Worm (Caenorhabditis elegans) whole organism, L4 larva: ENCODE measurements around the gene sdz-27.

Experiments
- Y105C5A.15 ChIP-seq: fragments of 200-800 bp; sonication (Bioruptor generic); IDR thresholded peaks from 2 replicates; pipeline ENCODE4 v1.3.6; 2022; ENCODE audit warnings: missing genetic modification characterization, missing compliant biosample characterization
- Y5F2A.4 ChIP-seq: fragments of 200-800 bp; sonication (Bioruptor generic); optimal IDR thresholded peaks from 2 replicates; lab custom pipeline; 2018; ENCODE audit warnings: mild to moderate bottlenecking, missing genetic modification characterization, missing compliant biosample characterization
- aha-1 ChIP-seq: fragments of 150-350 bp; peaks from one replicate; lab custom pipeline; 2014; ENCODE audit warnings: missing biosample characterization, missing genetic modification characterization
- ama-1 ChIP-seq: fragments of 150-350 bp; optimal IDR thresholded peaks from 2 replicates; lab custom pipeline; 2014; ENCODE audit warnings: inconsistent platforms, mixed read lengths
- arid-1 ChIP-seq: fragments of 200-800 bp; sonication (Bioruptor generic); conservative IDR thresholded peaks from 2 replicates; pipeline ENCODE4 v1.3.6; 2022; ENCODE audit warnings: missing genetic modification reagents, missing genetic modification characterization, missing compliant biosample characterization
- ceh-32 ChIP-seq: sonication (generic microtip); optimal IDR thresholded peaks from 2 replicates; lab custom pipeline; 2016; ENCODE audit warnings: mild to moderate bottlenecking, missing genetic modification characterization, missing compliant biosample characterization; ENCODE audit not compliant: poor library complexity
- ctbp-1 ChIP-seq: fragments of 200-800 bp; sonication (Bioruptor generic); IDR thresholded peaks from 2 replicates; pipeline ENCODE4 v1.3.6; 2022; ENCODE audit warnings: missing genetic modification reagents, missing genetic modification characterization, missing compliant biosample characterization
- daf-16 ChIP-seq, 3 experiments: sonication (generic microtip); optimal IDR thresholded peaks; 2 replicates each; lab custom pipeline; 2016 to 2017; ENCODE audit warnings: missing genetic modification characterization in 3 of 3, missing genetic modification reagents in 3 of 3, mild to moderate bottlenecking in 2 of 3, missing compliant biosample characterization in 2 of 3, missing biosample characterization in 1 of 3, moderate library complexity in 1 of 3
- daf-19 ChIP-seq: fragments of 200-800 bp; sonication (Bioruptor generic); conservative IDR thresholded peaks from 2 replicates; pipeline ENCODE4 v1.3.6; 2022; ENCODE audit warnings: missing genetic modification characterization, missing compliant biosample characterization
- dmd-6 ChIP-seq: fragments of 200-800 bp; sonication (Bioruptor generic); IDR thresholded peaks from 2 replicates; pipeline ENCODE4 v1.3.6; 2022; ENCODE audit warnings: missing genetic modification reagents, missing genetic modification characterization, missing compliant biosample characterization
- dmd-9 ChIP-seq: fragments of 200-800 bp; sonication (Bioruptor generic); IDR thresholded peaks from 2 replicates; pipeline ENCODE4 v1.3.6; 2022; ENCODE audit warnings: missing genetic modification reagents, missing genetic modification characterization, missing compliant biosample characterization
- dpl-1 ChIP-seq: fragments of 150-350 bp; optimal IDR thresholded peaks from 2 replicates; lab custom pipeline; 2014; ENCODE audit warnings: missing biosample characterization, missing genetic modification reagents, missing genetic modification characterization
- dve-1 ChIP-seq: sonication (generic microtip); optimal IDR thresholded peaks from 2 replicates; lab custom pipeline; 2017; ENCODE audit warnings: antibody characterized with exemption, mild to moderate bottlenecking, missing genetic modification characterization, missing compliant biosample characterization; ENCODE audit not compliant: insufficient read depth
- hlh-11 ChIP-seq: fragments of 200-800 bp; sonication (Bioruptor generic); optimal IDR thresholded peaks from 2 replicates; lab custom pipeline; 2018; ENCODE audit warnings: mild to moderate bottlenecking, missing genetic modification characterization, missing compliant biosample characterization
- lin-29 ChIP-seq: fragments of 200-800 bp; sonication (Bioruptor generic); IDR thresholded peaks from 2 replicates; pipeline ENCODE4 v1.3.6; 2022; ENCODE audit warnings: missing genetic modification reagents, missing genetic modification characterization, missing compliant biosample characterization
- lin-38 ChIP-seq: fragments of 200-800 bp; sonication (Bioruptor generic); IDR thresholded peaks from 2 replicates; pipeline ENCODE4 v1.3.6; 2022; ENCODE audit warnings: missing genetic modification reagents, missing genetic modification characterization, missing compliant biosample characterization
- lsy-2 ChIP-seq, 2 experiments: fragments of 150-350 bp in 1 of 2; sonication (generic microtip) in 1 of 2; optimal IDR thresholded peaks; 2 replicates each; lab custom pipeline; 2014 to 2017; ENCODE audit warnings: missing biosample characterization in 2 of 2, missing genetic modification characterization in 2 of 2
- madf-5 ChIP-seq, 2 experiments: fragments of 200-800 bp; sonication (Bioruptor generic); IDR thresholded peaks; 2 replicates each; pipeline ENCODE4 v1.3.6; 2022; ENCODE audit warnings: missing compliant biosample characterization in 2 of 2, missing genetic modification characterization in 2 of 2
- madf-9 ChIP-seq: fragments of 200-800 bp; sonication (Bioruptor generic); conservative IDR thresholded peaks from 2 replicates; pipeline ENCODE4 v1.3.6; 2022; ENCODE audit warnings: missing genetic modification reagents, missing genetic modification characterization, missing compliant biosample characterization
- mdl-1 ChIP-seq, 2 experiments: fragments of 150-350 bp in 1 of 2; sonication (generic microtip) in 1 of 2; optimal IDR thresholded peaks; 2 replicates each; lab custom pipeline; 2014 to 2017; ENCODE audit warnings: missing biosample characterization in 2 of 2, missing genetic modification characterization in 2 of 2
- mep-1 ChIP-seq: fragments of 150-350 bp; sonication (generic microtip); optimal IDR thresholded peaks from 3 replicates; lab custom pipeline; 2014; ENCODE audit warnings: missing biosample characterization, missing genetic modification characterization
- mxl-2 ChIP-seq: fragments of 200-800 bp; sonication (Bioruptor generic); conservative IDR thresholded peaks from 2 replicates; pipeline ENCODE4 v1.3.6; 2022; ENCODE audit warnings: missing genetic modification reagents, missing genetic modification characterization, missing compliant biosample characterization
- mxl-3 ChIP-seq: fragments of 200-800 bp; sonication (Bioruptor generic); optimal IDR thresholded peaks from 2 replicates; lab custom pipeline; 2018; ENCODE audit warnings: mild to moderate bottlenecking, missing genetic modification characterization, missing compliant biosample characterization
- nhr-28 ChIP-seq: fragments of 150-350 bp; optimal IDR thresholded peaks from 2 replicates; lab custom pipeline; 2014; ENCODE audit warnings: missing biosample characterization, missing genetic modification characterization
- nhr-48 ChIP-seq: sonication (generic microtip); optimal IDR thresholded peaks from 2 replicates; lab custom pipeline; 2016; ENCODE audit warnings: mild to moderate bottlenecking, missing genetic modification characterization, missing compliant biosample characterization
- nhr-77 ChIP-seq: fragments of 150-350 bp; optimal IDR thresholded peaks from 2 replicates; lab custom pipeline; 2014; ENCODE audit warnings: missing biosample characterization, missing genetic modification characterization
- pha-4 ChIP-seq, 2 experiments: fragments of 150-350 bp in 1 of 2; fragments of 200-800 bp in 1 of 2; sonication (Bioruptor generic) in 1 of 2; IDR thresholded peaks in 1 of 2; optimal IDR thresholded peaks in 1 of 2; 2 replicates each; pipeline versions ENCODE4 v1.3.6 to Lab custom; 2014 to 2022; ENCODE audit warnings: missing genetic modification characterization in 2 of 2, missing genetic modification reagents in 2 of 2, missing biosample characterization in 1 of 2, missing compliant biosample characterization in 1 of 2
- php-3 ChIP-seq: fragments of 200-800 bp; sonication (Bioruptor generic); IDR thresholded peaks from 2 replicates; pipeline ENCODE4 v1.3.6; 2022; ENCODE audit warnings: missing genetic modification reagents, missing genetic modification characterization, missing compliant biosample characterization
- pqm-1 ChIP-seq: sonication (generic microtip); optimal IDR thresholded peaks from 2 replicates; lab custom pipeline; 2017; ENCODE audit warnings: missing biosample characterization, missing genetic modification characterization
- rbr-2 ChIP-seq: sonication (generic microtip); optimal IDR thresholded peaks from 2 replicates; lab custom pipeline; 2016; ENCODE audit warnings: missing genotype, missing genetic modification characterization, missing compliant biosample characterization
- saeg-2 ChIP-seq: fragments of 200-800 bp; sonication (Bioruptor generic); IDR thresholded peaks from 2 replicates; pipeline ENCODE4 v1.3.6; 2022; ENCODE audit warnings: missing genetic modification reagents, missing genetic modification characterization, missing compliant biosample characterization
- sdz-12 ChIP-seq: fragments of 200-800 bp; sonication (Bioruptor generic); optimal IDR thresholded peaks from 2 replicates; lab custom pipeline; 2018; ENCODE audit warnings: mild to moderate bottlenecking, missing genetic modification characterization, missing compliant biosample characterization
- snpc-4 ChIP-seq: fragments of 150-350 bp; optimal IDR thresholded peaks from 2 replicates; lab custom pipeline; 2014; ENCODE audit warnings: missing biosample characterization, missing genetic modification characterization
- spr-1 ChIP-seq: sonication (generic microtip); optimal IDR thresholded peaks from 2 replicates; lab custom pipeline; 2016; ENCODE audit warnings: mild to moderate bottlenecking, missing genetic modification characterization, missing compliant biosample characterization
- spr-3 ChIP-seq: fragments of 200-800 bp; sonication (Bioruptor generic); optimal IDR thresholded peaks from 2 replicates; lab custom pipeline; 2018; ENCODE audit warnings: mild to moderate bottlenecking, missing genetic modification characterization, missing compliant biosample characterization
- unc-62 ChIP-seq, 3 experiments: fragments of 150-350 bp in 1 of 3; sonication (generic microtip); optimal IDR thresholded peaks in 2 of 3; peaks in 1 of 3; 1 replicate in 1 of 3; 2 replicates in 2 of 3; lab custom pipeline; 2014 to 2017; ENCODE audit warnings: missing biosample characterization in 3 of 3, missing genetic modification characterization in 3 of 3, missing genetic modification reagents in 3 of 3, missing genotype in 1 of 3
- zfp-3 ChIP-seq: fragments of 200-800 bp; sonication (Bioruptor generic); conservative IDR thresholded peaks from 2 replicates; pipeline ENCODE4 v1.3.6; 2022; ENCODE audit warnings: missing genetic modification reagents, missing genetic modification characterization, missing compliant biosample characterization
- zip-2 ChIP-seq: fragments of 150-350 bp; optimal IDR thresholded peaks from 2 replicates; lab custom pipeline; 2014; ENCODE audit warnings: missing biosample characterization, missing genetic modification characterization
- ztf-11 ChIP-seq: fragments of 150-350 bp; optimal IDR thresholded peaks from 2 replicates; lab custom pipeline; 2014; ENCODE audit warnings: missing biosample characterization, missing genetic modification characterization
- ztf-7 ChIP-seq: fragments of 150-350 bp; optimal IDR thresholded peaks from 2 replicates; lab custom pipeline; 2014; ENCODE audit warnings: missing biosample characterization, missing genetic modification characterization

The sdz-27 gene

DNA sequence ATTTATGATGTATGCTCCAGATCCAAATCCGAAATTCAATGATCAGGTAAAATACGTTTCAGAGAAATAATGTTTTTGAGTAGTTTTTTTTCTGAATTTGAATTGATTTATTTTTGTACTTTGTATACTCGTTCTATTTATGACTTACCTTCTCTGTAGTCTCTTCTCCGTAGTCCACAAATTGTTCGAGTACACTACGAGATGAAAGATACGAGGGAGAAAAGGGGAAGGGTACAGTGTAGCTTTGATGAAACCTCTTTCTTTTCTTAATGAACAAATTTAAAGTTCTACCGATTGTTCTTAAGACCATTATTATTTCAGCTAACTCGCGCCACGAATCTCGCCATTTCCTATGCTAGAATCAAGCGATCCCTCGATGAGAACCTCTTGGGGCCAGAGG, 6.8 kb upstream of the sdz-27 start:
- TF ChIP-seq dve-1 (tag; lab: Kevin White, UChicago), result peak; percentile 30
- no peak for TF ChIP-seq daf-19 (GFP tag; lab: Robert Waterston, UW)
- no peak for TF ChIP-seq pha-4 (GFP tag; IDR thresholded peaks at IDR 0.05; lab: Robert Waterston, UW)
- TF ChIP-seq pha-4 (tag; optimal IDR thresholded peaks at IDR 0.05; lab: Kevin White, UChicago), result no peak
- TF ChIP-seq lsy-2 (tag; optimal IDR thresholded peaks at IDR 0.05; lab: Kevin White, UChicago), result peak in 1 of 2 experiments; percentile 3
- TF ChIP-seq lin-29, result no peak
- no peak for TF ChIP-seq snpc-4 (tag; lab: Kevin White, UChicago)
- TF ChIP-seq nhr-28 (tag; lab: Kevin White, UChicago), result peak; percentile 99
- peak in 1 of 2 experiments; percentile 67 for TF ChIP-seq unc-62 (GFP tag; optimal IDR thresholded peaks at IDR 0.05 in 1 of 2; lab: Kevin White, UChicago)
- no peak for TF ChIP-seq unc-62 (tag; optimal IDR thresholded peaks at IDR 0.05; lab: Kevin White, UChicago)
- TF ChIP-seq arid-1 (GFP tag; lab: Robert Waterston, UW), result no peak
- no peak for TF ChIP-seq ceh-32 (tag; lab: Kevin White, UChicago)
- no peak for TF ChIP-seq ztf-11 (tag; lab: Kevin White, UChicago)
- TF ChIP-seq mxl-3 (GFP tag; lab: Kevin White, UChicago), result no peak
- TF ChIP-seq hlh-11 (tag; lab: Kevin White, UChicago), result no peak
- no peak for TF ChIP-seq sdz-12 (GFP tag; lab: Kevin White, UChicago)
- peak; percentile 27 for TF ChIP-seq nhr-77 (tag; lab: Kevin White, UChicago)
- no peak for TF ChIP-seq mxl-2 (GFP tag; lab: Robert Waterston, UW)
- TF ChIP-seq daf-16 (GFP tag; optimal IDR thresholded peaks at IDR 0.05; lab: Kevin White, UChicago), result no peak
- TF ChIP-seq daf-16 (tag; optimal IDR thresholded peaks at IDR 0.05; lab: Kevin White, UChicago), result peak; percentile 41
- TF ChIP-seq aha-1 (tag; lab: Kevin White, UChicago), result peak; percentile 78

DNA sequence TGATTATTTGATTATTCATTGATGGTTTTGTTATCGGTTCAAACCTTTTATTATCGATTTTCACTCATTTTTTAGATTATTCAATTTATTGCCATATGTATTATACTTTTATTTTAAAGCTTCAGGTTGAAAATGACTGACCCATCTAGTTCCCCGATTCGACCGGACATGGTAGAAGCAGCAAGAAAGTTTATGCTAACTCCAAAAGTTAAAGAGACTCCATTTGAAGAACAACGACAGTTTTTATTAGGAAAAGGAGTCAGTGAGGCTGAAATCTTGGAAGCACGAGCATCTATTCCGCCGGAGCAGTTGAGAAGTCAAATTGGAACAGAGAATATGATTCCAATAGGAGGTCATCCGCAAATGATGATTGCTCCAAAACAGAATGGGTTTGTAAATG, 3.8 kb upstream of the sdz-27 start, which contains the start of gene prx-14:
Gene prx-14 (plus strand): TSS at position 120 of the 400 bp plus-strand sequence.
- no peak for TF ChIP-seq saeg-2 (GFP tag; lab: Robert Waterston, UW)
- TF ChIP-seq dve-1 (tag; lab: Kevin White, UChicago), result peak; percentile 5
- peak; percentile 5 for TF ChIP-seq nhr-48 (tag; lab: Kevin White, UChicago)
- no peak for TF ChIP-seq madf-9 (GFP tag; lab: Robert Waterston, UW)
- 0 out of 2 replicates have a peak, but pooled peaks have one; percentile 61 for TF ChIP-seq zfp-3
- peak; percentile 37; the same call in 1 of the 2 replicates for TF ChIP-seq pha-4 (GFP tag; IDR thresholded peaks at IDR 0.05; lab: Robert Waterston, UW)
- TF ChIP-seq pha-4 (tag; optimal IDR thresholded peaks at IDR 0.05; lab: Kevin White, UChicago), result no peak
- no peak for TF ChIP-seq ztf-11 (tag; lab: Kevin White, UChicago)
- peak; percentile 88 for TF ChIP-seq aha-1 (tag; lab: Kevin White, UChicago)
- no peak for TF ChIP-seq dpl-1 (GFP tag; lab: Kevin White, UChicago)
- no peak for TF ChIP-seq madf-5 (GFP tag; IDR thresholded peaks at IDR 0.05; lab: Robert Waterston, UW)
- no peak for TF ChIP-seq spr-1
- no peak for TF ChIP-seq ztf-7 (tag; lab: Kevin White, UChicago)
- peak; percentile 14 for TF ChIP-seq mep-1
- no peak for TF ChIP-seq spr-3
- no peak for TF ChIP-seq Y105C5A.15 (GFP tag; lab: Robert Waterston, UW)
- no peak for TF ChIP-seq dmd-6 (GFP tag; lab: Robert Waterston, UW)
- no peak for TF ChIP-seq Y5F2A.4 (GFP tag; lab: Kevin White, UChicago)
- TF ChIP-seq dmd-9 (GFP tag; lab: Robert Waterston, UW), result no peak
- TF ChIP-seq lin-38 (GFP tag; lab: Robert Waterston, UW), result peak; percentile 40
- TF ChIP-seq ama-1 (lab: Kevin White, UChicago), result peak; percentile 41
- no peak for TF ChIP-seq zip-2 (tag; lab: Kevin White, UChicago)
- no peak for TF ChIP-seq ctbp-1 (GFP tag; lab: Robert Waterston, UW)
- TF ChIP-seq pqm-1 (tag; lab: Kevin White, UChicago), result peak; percentile 11
- no peak for TF ChIP-seq mdl-1 (tag; optimal IDR thresholded peaks at IDR 0.05; lab: Kevin White, UChicago)
- TF ChIP-seq php-3 (GFP tag; lab: Robert Waterston, UW), result 0 out of 2 replicates have a peak, but pooled peaks have one; percentile 25
- TF ChIP-seq rbr-2, result no peak
